Worm (Caenorhabditis elegans) whole organism, L1 larva: ENCODE data around the gene cnc-5.
A peak's percentile ranks its signal among the peaks of the same experiment; 100 is the strongest.

Experiments used
- C04F5.9 ChIP-seq: sonication (generic microtip); optimal IDR thresholded peaks from 2 replicates; lab custom pipeline; 2016; ENCODE audit warnings: missing genetic modification characterization, missing compliant biosample characterization
- F16B12.6 ChIP-seq: fragments of 150-350 bp; optimal IDR thresholded peaks from 2 replicates; lab custom pipeline; 2014; ENCODE audit warnings: missing biosample characterization, missing genetic modification characterization
- aha-1 ChIP-seq: fragments of 150-350 bp; optimal IDR thresholded peaks from 2 replicates; lab custom pipeline; 2014; ENCODE audit warnings: missing biosample characterization, missing genetic modification characterization
- alr-1 ChIP-seq: fragments of 200-800 bp; sonication (Bioruptor generic); optimal IDR thresholded peaks from 2 replicates; lab custom pipeline; 2018; ENCODE audit warnings: borderline replicate concordance, mild to moderate bottlenecking, missing genetic modification characterization, missing compliant biosample characterization
- aly-2 ChIP-seq: fragments of 150-350 bp; optimal IDR thresholded peaks from 2 replicates; lab custom pipeline; 2014; ENCODE audit warnings: missing biosample characterization, missing genetic modification characterization
- ceh-63 ChIP-seq: fragments of 200-800 bp; sonication (Bioruptor generic); optimal IDR thresholded peaks from 2 replicates; lab custom pipeline; 2018; ENCODE audit warnings: mild to moderate bottlenecking, missing genetic modification characterization, missing compliant biosample characterization
- ceh-8 ChIP-seq: fragments of 200-800 bp; sonication (Bioruptor generic); optimal IDR thresholded peaks from 2 replicates; lab custom pipeline; 2018; ENCODE audit warnings: mild to moderate bottlenecking, missing genetic modification characterization, moderate library complexity, missing compliant biosample characterization
- ces-1 ChIP-seq: fragments of 150-350 bp; optimal IDR thresholded peaks from 2 replicates; lab custom pipeline; 2014; ENCODE audit warnings: missing biosample characterization, missing genetic modification reagents, missing genetic modification characterization
- dpl-1 ChIP-seq, 3 experiments: fragments of 150-350 bp in 2 of 3; sonication (generic microtip) in 1 of 3; optimal IDR thresholded peaks; 2 replicates each; lab custom pipeline; 2014 to 2017; ENCODE audit warnings: missing biosample characterization in 3 of 3, missing genetic modification characterization in 3 of 3, missing genetic modification reagents in 3 of 3
- dsc-1 ChIP-seq: sonication (generic microtip); optimal IDR thresholded peaks from 2 replicates; lab custom pipeline; 2016; ENCODE audit warnings: mild to moderate bottlenecking, missing genetic modification characterization, missing compliant biosample characterization
- efl-1 ChIP-seq, 4 experiments: fragments of 150-350 bp; optimal IDR thresholded peaks in 3 of 4; peaks in 1 of 4; 1 replicate in 1 of 4; 2 replicates in 3 of 4; lab custom pipeline; 2014; ENCODE audit warnings: missing biosample characterization in 2 of 4, missing genetic modification characterization in 2 of 4, missing genetic modification reagents in 2 of 4
- egl-27 ChIP-seq, 2 experiments: fragments of 150-350 bp in 1 of 2; sonication (generic microtip); optimal IDR thresholded peaks; 3 replicates each; lab custom pipeline; 2017 to 2018; ENCODE audit warnings: missing biosample characterization in 2 of 2, missing genetic modification characterization in 2 of 2, missing genetic modification reagents in 2 of 2
- fkh-10 ChIP-seq: sonication (generic microtip); optimal IDR thresholded peaks from 2 replicates; lab custom pipeline; 2017; ENCODE audit warnings: missing biosample characterization, missing genetic modification reagents, missing genetic modification characterization
- fkh-8 ChIP-seq: sonication (generic microtip); optimal IDR thresholded peaks from 2 replicates; lab custom pipeline; 2016; ENCODE audit warnings: mild to moderate bottlenecking, missing genetic modification characterization, missing compliant biosample characterization
- fos-1 ChIP-seq: fragments of 150-350 bp; optimal IDR thresholded peaks from 2 replicates; lab custom pipeline; 2014; ENCODE audit warnings: missing biosample characterization, missing genetic modification characterization
- hlh-17 ChIP-seq: fragments of 200-800 bp; sonication (Bioruptor generic); optimal IDR thresholded peaks from 2 replicates; lab custom pipeline; 2018; ENCODE audit warnings: missing genetic modification characterization, mild to moderate bottlenecking, missing compliant biosample characterization, moderate library complexity, borderline replicate concordance
- hlh-4 ChIP-seq: sonication (generic microtip); optimal IDR thresholded peaks from 2 replicates; lab custom pipeline; 2016; ENCODE audit warnings: mild to moderate bottlenecking, missing genetic modification characterization, missing compliant biosample characterization
- hpl-2 ChIP-seq: fragments of 150-350 bp; optimal IDR thresholded peaks from 2 replicates; lab custom pipeline; 2014; ENCODE audit warnings: missing biosample characterization, missing genetic modification reagents, missing genetic modification characterization
- lin-13 ChIP-seq: fragments of 150-350 bp; optimal IDR thresholded peaks from 2 replicates; lab custom pipeline; 2014; ENCODE audit warnings: missing biosample characterization, missing genetic modification reagents, missing genetic modification characterization
- lin-14 ChIP-seq: fragments of 200-800 bp; sonication (Bioruptor generic); optimal IDR thresholded peaks from 2 replicates; lab custom pipeline; 2018; ENCODE audit warnings: mild to moderate bottlenecking, missing genetic modification characterization, moderate library complexity, missing compliant biosample characterization
- lin-39 ChIP-seq: fragments of 150-350 bp; optimal IDR thresholded peaks from 2 replicates; lab custom pipeline; 2014; ENCODE audit warnings: missing biosample characterization, missing genetic modification reagents, missing genetic modification characterization
- lir-3 ChIP-seq: sonication (generic microtip); optimal IDR thresholded peaks from 2 replicates; lab custom pipeline; 2016; ENCODE audit warnings: mild to moderate bottlenecking, missing genetic modification characterization, moderate library complexity, missing compliant biosample characterization; ENCODE audit not compliant: poor library complexity
- lsy-2 ChIP-seq, 2 experiments: fragments of 150-350 bp; optimal IDR thresholded peaks; 2 replicates each; lab custom pipeline; 2014; ENCODE audit warnings: missing biosample characterization in 2 of 2, missing genetic modification characterization in 2 of 2
- mab-9 ChIP-seq: fragments of 200-800 bp; sonication (Bioruptor generic); IDR thresholded peaks from 2 replicates; pipeline ENCODE4 v1.3.6; 2022; ENCODE audit warnings: missing genetic modification reagents, missing genetic modification characterization, missing compliant biosample characterization
- mdl-1 ChIP-seq, 2 experiments: fragments of 150-350 bp; optimal IDR thresholded peaks; 2 replicates each; lab custom pipeline; 2014 to 2017; ENCODE audit warnings: missing biosample characterization in 2 of 2, missing genetic modification characterization in 2 of 2, inconsistent platforms in 1 of 2
- nhr-19 ChIP-seq: fragments of 200-800 bp; sonication (Bioruptor generic); conservative IDR thresholded peaks from 2 replicates; pipeline ENCODE4 v1.3.6; 2022; ENCODE audit warnings: missing genetic modification characterization, missing compliant biosample characterization
- nhr-28 ChIP-seq: fragments of 150-350 bp; optimal IDR thresholded peaks from 2 replicates; lab custom pipeline; 2014; ENCODE audit warnings: missing biosample characterization, missing genetic modification characterization
- nhr-47 ChIP-seq: sonication (generic microtip); optimal IDR thresholded peaks from 2 replicates; lab custom pipeline; 2016; ENCODE audit warnings: mild to moderate bottlenecking, missing genetic modification characterization, moderate library complexity, missing compliant biosample characterization
- nhr-71 ChIP-seq: sonication (generic microtip); optimal IDR thresholded peaks from 2 replicates; lab custom pipeline; 2016; ENCODE audit warnings: mild to moderate bottlenecking, missing genetic modification characterization, moderate library complexity, missing compliant biosample characterization
- nhr-77 ChIP-seq: fragments of 150-350 bp; optimal IDR thresholded peaks from 2 replicates; lab custom pipeline; 2014; ENCODE audit warnings: missing biosample characterization, missing genetic modification characterization
- pag-3 ChIP-seq: sonication (generic microtip); optimal IDR thresholded peaks from 2 replicates; lab custom pipeline; 2017; ENCODE audit warnings: missing genetic modification characterization, mild to moderate bottlenecking, missing compliant biosample characterization, antibody characterized with exemption, borderline replicate concordance; ENCODE audit not compliant: insufficient read depth
- pqm-1 ChIP-seq: sonication (generic microtip); optimal IDR thresholded peaks from 3 replicates; lab custom pipeline; 2017; ENCODE audit warnings: missing biosample characterization, missing genetic modification characterization
- skn-1 ChIP-seq: fragments of 150-350 bp; optimal IDR thresholded peaks from 2 replicates; lab custom pipeline; 2014; ENCODE audit warnings: missing biosample characterization, missing genetic modification characterization
- sox-4 ChIP-seq: sonication (generic microtip); optimal IDR thresholded peaks from 2 replicates; lab custom pipeline; 2016; ENCODE audit warnings: missing genetic modification characterization, missing compliant biosample characterization
- swsn-7 ChIP-seq: sonication (generic microtip); optimal IDR thresholded peaks from 2 replicates; lab custom pipeline; 2016; ENCODE audit warnings: missing genetic modification characterization, missing compliant biosample characterization
- tbx-2 ChIP-seq: sonication (generic microtip); optimal IDR thresholded peaks from 2 replicates; lab custom pipeline; 2016; ENCODE audit warnings: missing genetic modification characterization, missing compliant biosample characterization
- unc-130 ChIP-seq: fragments of 150-350 bp; optimal IDR thresholded peaks from 2 replicates; lab custom pipeline; 2017; ENCODE audit warnings: missing biosample characterization, missing genetic modification characterization, inconsistent platforms
- unc-30 ChIP-seq: sonication (generic microtip); optimal IDR thresholded peaks from 2 replicates; lab custom pipeline; 2017; ENCODE audit warnings: missing biosample characterization, missing genetic modification characterization
- unc-86 ChIP-seq: sonication (generic microtip); optimal IDR thresholded peaks from 2 replicates; lab custom pipeline; 2016; ENCODE audit warnings: missing genetic modification characterization, missing compliant biosample characterization
- xbp-1 ChIP-seq: sonication (generic microtip); optimal IDR thresholded peaks from 2 replicates; lab custom pipeline; 2016; ENCODE audit warnings: missing genetic modification characterization, missing compliant biosample characterization
- zag-1 ChIP-seq: fragments of 150-350 bp; optimal IDR thresholded peaks from 2 replicates; lab custom pipeline; 2014; ENCODE audit warnings: missing biosample characterization, missing genetic modification characterization
- zip-4 ChIP-seq: fragments of 200-800 bp; sonication (Bioruptor generic); optimal IDR thresholded peaks from 2 replicates; lab custom pipeline; 2018; ENCODE audit warnings: mild to moderate bottlenecking, missing genetic modification characterization, moderate library complexity, missing compliant biosample characterization
- ztf-4 ChIP-seq: fragments of 150-350 bp; optimal IDR thresholded peaks from 2 replicates; lab custom pipeline; 2014; ENCODE audit warnings: missing biosample characterization, missing genetic modification characterization

The cnc-5 gene

DNA sequence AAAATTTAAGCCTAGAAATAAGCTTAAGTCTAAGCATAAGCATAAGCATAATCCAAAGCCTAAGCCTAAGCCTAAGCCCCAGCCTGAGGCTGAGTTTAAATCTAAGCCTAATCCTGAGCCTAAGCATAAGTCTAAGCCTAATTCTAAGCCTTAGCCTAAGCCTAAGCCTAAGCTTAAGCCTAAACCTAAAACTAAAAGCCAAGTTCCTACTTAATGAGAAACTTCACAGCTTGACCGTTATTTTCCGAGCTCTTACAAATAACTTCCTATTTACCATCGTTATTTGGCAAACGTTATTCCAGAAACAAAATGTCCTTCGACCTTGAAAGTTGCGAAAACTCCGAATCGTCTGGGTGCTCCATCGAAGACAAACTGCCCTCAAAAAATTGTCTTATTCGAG lies 36.6 kb downstream of the cnc-5 start, which contains the start of gene C38C3.4:
TSS of gene C38C3.4 (plus strand) at position 301 of the 400 bp plus-strand sequence.
- no peak for TF ChIP-seq tbx-2 (tag; lab: Kevin White, UChicago)

DNA sequence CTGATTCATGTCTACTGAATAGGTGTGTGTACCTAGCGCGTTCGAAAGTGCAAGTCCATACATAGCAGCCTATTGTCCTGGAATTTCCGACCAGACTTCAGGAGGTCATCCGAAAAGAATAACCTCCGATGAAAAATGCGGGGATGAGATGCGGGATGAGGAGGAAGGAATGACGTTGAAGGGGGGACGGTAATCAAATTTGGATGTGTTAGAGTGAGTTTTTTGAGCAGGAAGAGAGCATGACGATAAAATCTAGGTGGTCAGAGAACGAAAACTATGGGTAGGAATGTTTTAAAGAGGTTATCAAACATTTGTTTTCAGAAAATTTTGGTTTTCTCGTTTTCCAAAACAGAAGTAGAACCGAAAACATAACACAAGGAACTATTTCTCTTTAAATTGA lies 40.9 kb downstream of the cnc-5 start:
- TF ChIP-seq pqm-1 (no peak), alr-1 (tag; lab: Kevin White, UChicago) (no peak), nhr-19 (no peak), C04F5.9 (tag; lab: Kevin White, UChicago) (no peak), skn-1 (tag; lab: Kevin White, UChicago) (no peak), hlh-4 (tag; lab: Kevin White, UChicago) (no peak), lir-3 (tag; lab: Kevin White, UChicago) (no peak), lin-14 (peak; percentile 84), fos-1 (tag; lab: Kevin White, UChicago) (no peak), unc-130 (tag; lab: Kevin White, UChicago) (no peak), fkh-10 (GFP tag; lab: Kevin White, UChicago) (peak; percentile 94), ces-1 (GFP tag; lab: Kevin White, UChicago) (peak; percentile 76), xbp-1 (tag; lab: Kevin White, UChicago) (no peak), nhr-77 (tag; lab: Kevin White, UChicago) (no peak), ceh-63 (GFP tag; lab: Kevin White, UChicago) (no peak), mdl-1 (tag; optimal IDR thresholded peaks at IDR 0.05; lab: Kevin White, UChicago) (no peak), swsn-7 (no peak)

ce11 chrV:1487262-1487661 lies 42.1 kb downstream of the cnc-5 start:
- peak; percentile 30 for TF ChIP-seq nhr-47 (tag; lab: Kevin White, UChicago)
- no peak for TF ChIP-seq lin-13 (GFP tag; lab: Kevin White, UChicago)
- peak; percentile 70 for TF ChIP-seq dsc-1 (tag; lab: Kevin White, UChicago)
- peak; percentile 30 for TF ChIP-seq lin-14
- TF ChIP-seq fkh-8 (tag; lab: Kevin White, UChicago), result peak; percentile 85
- peak; percentile 53 for TF ChIP-seq hlh-4 (tag; lab: Kevin White, UChicago)
- TF ChIP-seq sox-4 (tag; lab: Kevin White, UChicago), result peak; percentile 2
- TF ChIP-seq unc-130 (tag; lab: Kevin White, UChicago), result no peak
- peak; percentile 48 for TF ChIP-seq nhr-71 (tag; lab: Kevin White, UChicago)
- no peak for TF ChIP-seq lsy-2 (tag; optimal IDR thresholded peaks at IDR 0.05; lab: Kevin White, UChicago)

ce11 chrV:1488642-1489041 lies 43.5 kb downstream of the cnc-5 start:
- TF ChIP-seq lin-14 (peak; percentile 56), hpl-2 (GFP tag; lab: Kevin White, UChicago) (no peak), unc-30 (tag; lab: Kevin White, UChicago) (no peak), alr-1 (tag; lab: Kevin White, UChicago) (no peak), zip-4 (GFP tag; lab: Kevin White, UChicago) (no peak), skn-1 (tag; lab: Kevin White, UChicago) (no peak), nhr-47 (tag; lab: Kevin White, UChicago) (peak; percentile 53), ces-1 (GFP tag; lab: Kevin White, UChicago) (no peak), dsc-1 (tag; lab: Kevin White, UChicago) (peak; percentile 71), dpl-1 (GFP tag; optimal IDR thresholded peaks at IDR 0.05; lab: Kevin White, UChicago) (no peak), F16B12.6 (no peak), mab-9 (GFP tag; lab: Robert Waterston, UW) (no peak), xbp-1 (tag; lab: Kevin White, UChicago) (no peak), aly-2 (no peak), lin-39 (tag; lab: Kevin White, UChicago) (no peak), efl-1 (optimal IDR thresholded peaks at IDR 0.05; lab: Kevin White, UChicago) (no peak), efl-1 (GFP tag; optimal IDR thresholded peaks at IDR 0.05 in 1 of 2; lab: Kevin White, UChicago) (peak in 1 of 2 experiments; percentile 67), lir-3 (tag; lab: Kevin White, UChicago) (no peak), aha-1 (tag; lab: Kevin White, UChicago) (no peak), zag-1 (no peak), nhr-71 (tag; lab: Kevin White, UChicago) (peak; percentile 51), pag-3 (no peak), unc-86 (tag; lab: Kevin White, UChicago) (no peak), egl-27 (tag; optimal IDR thresholded peaks at IDR 0.05; lab: Kevin White, UChicago) (no peak), ztf-4 (tag; lab: Kevin White, UChicago) (no peak), fkh-8 (tag; lab: Kevin White, UChicago) (peak; percentile 59), hlh-4 (tag; lab: Kevin White, UChicago) (no peak), nhr-28 (tag; lab: Kevin White, UChicago) (no peak), fkh-10 (GFP tag; lab: Kevin White, UChicago) (no peak), ceh-8 (GFP tag; lab: Kevin White, UChicago) (no peak), hlh-17 (GFP tag; lab: Kevin White, UChicago) (no peak)
